Fruit fly (Drosophila melanogaster): ENCODE results near the gene gwl.
A peak's percentile ranks its signal among the peaks of the same experiment; 100 is the strongest.

gwl gene

DNA sequence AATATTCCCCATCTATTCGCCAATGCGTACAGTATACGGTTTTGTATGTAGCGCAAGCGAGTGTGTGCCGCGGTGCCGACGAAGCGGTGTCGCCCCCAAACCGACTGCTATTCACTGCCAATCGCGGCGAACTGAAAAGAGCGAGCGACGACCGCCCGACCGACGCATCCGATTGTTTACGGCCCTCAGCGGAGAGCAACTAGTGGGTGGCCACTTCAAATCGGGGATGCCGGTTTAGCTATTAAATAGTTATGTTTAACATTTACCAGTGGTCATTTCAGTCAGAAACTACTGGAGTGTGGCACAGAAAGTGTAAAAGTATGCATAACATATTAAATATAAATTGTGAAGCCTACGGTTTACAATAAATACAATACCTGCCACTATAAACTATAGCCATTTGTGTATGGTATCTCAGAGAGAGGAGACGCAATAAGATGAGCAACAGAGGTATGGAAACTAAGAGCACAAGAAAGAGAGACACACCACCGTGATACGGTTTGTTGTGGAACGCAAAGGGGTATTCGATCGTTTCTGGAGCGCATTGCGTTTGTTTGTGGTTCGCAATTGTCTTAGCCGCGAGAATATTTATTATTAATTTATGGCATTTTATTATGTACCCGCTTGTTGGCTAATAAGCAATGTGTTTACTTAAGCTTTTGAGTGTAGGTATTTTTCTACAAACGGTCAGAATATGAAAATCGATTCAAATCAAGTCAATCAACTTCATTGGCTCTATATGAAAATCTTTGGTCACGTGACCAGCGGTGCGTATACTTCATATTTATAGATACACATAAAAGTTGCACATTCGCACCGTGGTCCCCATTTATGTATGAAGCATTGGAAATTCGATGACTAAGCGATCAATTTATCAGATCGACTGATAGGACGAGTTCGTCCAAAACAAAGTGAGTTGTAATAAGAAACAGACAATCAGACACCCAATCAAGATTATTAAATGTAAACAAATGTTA is 5.9 kb upstream of the gwl start (continued):
- TF ChIP-seq H2.0 (GFP tag; IDR thresholded peaks at IDR 0.05): 0 out of 2 replicates have a peak, but pooled peaks have one; percentile 6
- TF ChIP-seq Dbx (GFP tag; IDR thresholded peaks at IDR 0.05): peak; percentile 45; the same call in 1 of the 3 replicates
- 0 out of 3 replicates have a peak, but pooled peaks have one; percentile 44 for TF ChIP-seq zfh1 (GFP tag; IDR thresholded peaks at IDR 0.05)
- TF ChIP-seq tin (GFP tag; optimal IDR thresholded peaks at IDR 0.05): no peak
- TF ChIP-seq CG13287 (GFP tag; IDR thresholded peaks at IDR 0.05; ENCODE audit: partially characterized antibody): peak; percentile 49
- peak; percentile 82 for TF ChIP-seq sens (GFP tag)
- TF ChIP-seq Nf-YC (tag; optimal IDR thresholded peaks at IDR 0.05): peak; percentile 67
- peak; percentile 45 for TF ChIP-seq lab (GFP tag; optimal IDR thresholded peaks at IDR 0.05)
- TF ChIP-seq CG7839 (tag; optimal IDR thresholded peaks at IDR 0.05): no peak
- TF ChIP-seq CG5953 (GFP tag; IDR thresholded peaks at IDR 0.05): no peak
- TF ChIP-seq Sry-β (GFP tag; optimal IDR thresholded peaks at IDR 0.05): peak; percentile 98
- TF ChIP-seq CG18599 (GFP tag; optimal IDR thresholded peaks at IDR 0.05): peak; percentile 9
- TF ChIP-seq Rfx (GFP tag; IDR thresholded peaks at IDR 0.05): peak; percentile 44; the same call in 1 of the 2 replicates
- no peak for TF ChIP-seq Tbp (GFP tag; optimal IDR thresholded peaks at IDR 0.05)
- TF ChIP-seq ems (GFP tag; optimal IDR thresholded peaks at IDR 0.05): no peak
- no peak for TF ChIP-seq gt (GFP tag; IDR thresholded peaks at IDR 0.05)
- no peak for TF ChIP-seq sim (GFP tag; IDR thresholded peaks at IDR 0.05)
- no peak for TF ChIP-seq Vsx1 (GFP tag; optimal IDR thresholded peaks at IDR 0.05)
- TF ChIP-seq kah (GFP tag; optimal IDR thresholded peaks at IDR 0.05): peak; percentile 87
- peak; percentile 9 for TF ChIP-seq CG8281 (tag; optimal IDR thresholded peaks at IDR 0.05)
- TF ChIP-seq CG10267 (tag; optimal IDR thresholded peaks at IDR 0.05): no peak
- peak; percentile 33 for TF ChIP-seq CG10147 (GFP tag; optimal IDR thresholded peaks at IDR 0.05)
- TF ChIP-seq Hr51 (GFP tag; optimal IDR thresholded peaks at IDR 0.05): peak in 1 of 2 experiments; percentile 8
- 0 out of 3 replicates have a peak, but pooled peaks have one; percentile 55 for TF ChIP-seq CG34224 (GFP tag; IDR thresholded peaks at IDR 0.05; ENCODE audit: partially characterized antibody)
- TF ChIP-seq CG15514 (GFP tag; optimal IDR thresholded peaks at IDR 0.05): peak; percentile 12
- TF ChIP-seq otp (GFP tag; IDR thresholded peaks at IDR 0.05): peak; percentile 62; the same call in 1 of the 3 replicates
- TF ChIP-seq CG7372 (GFP tag; IDR thresholded peaks at IDR 0.05): peak; percentile 89
- TF ChIP-seq Dek (tag; optimal IDR thresholded peaks at IDR 0.05): no peak
- TF ChIP-seq Spps (tag; optimal IDR thresholded peaks at IDR 0.05): no peak
- no peak for TF ChIP-seq lov (optimal IDR thresholded peaks at IDR 0.05)
- TF ChIP-seq lov (GFP tag; IDR thresholded peaks at IDR 0.05): no peak
- peak; percentile 50 for TF ChIP-seq CG10979 (tag; optimal IDR thresholded peaks at IDR 0.05)
- no peak; the same call in 1 of the 2 replicates for TF ChIP-seq CG14014 (GFP tag; IDR thresholded peaks at IDR 0.05)
- TF ChIP-seq Scr (GFP tag; IDR thresholded peaks at IDR 0.05; ENCODE audit: partially characterized antibody): no peak
- TF ChIP-seq tll (GFP tag; optimal IDR thresholded peaks at IDR 0.05): no peak
- TF ChIP-seq seq (GFP tag; IDR thresholded peaks at IDR 0.05): 0 out of 2 replicates have a peak, but pooled peaks have one; percentile 19
- TF ChIP-seq abd-A (tag; optimal IDR thresholded peaks at IDR 0.05): peak; percentile 88
- TF ChIP-seq CG6272 (GFP tag; IDR thresholded peaks at IDR 0.05): peak; percentile 28; the same call in 1 of the 2 replicates
- TF ChIP-seq ac (GFP tag; optimal IDR thresholded peaks at IDR 0.05): no peak
- no peak for TF ChIP-seq HmgD (GFP tag; optimal IDR thresholded peaks at IDR 0.05)
- TF ChIP-seq CG1603 (tag; optimal IDR thresholded peaks at IDR 0.05): peak; percentile 33
- no peak for TF ChIP-seq Xrp1 (GFP tag; IDR thresholded peaks at IDR 0.05)
- TF ChIP-seq ftz-f1 (GFP tag; optimal IDR thresholded peaks at IDR 0.05): peak; percentile 12
- peak; percentile 53 for TF ChIP-seq sug (tag; optimal IDR thresholded peaks at IDR 0.05)
- peak; percentile 23 for TF ChIP-seq CG9727 (GFP tag; optimal IDR thresholded peaks at IDR 0.05)
- no peak for TF ChIP-seq CG10274 (GFP tag; optimal IDR thresholded peaks at IDR 0.05)
- peak; percentile 25 for TF ChIP-seq Fer1 (GFP tag; optimal IDR thresholded peaks at IDR 0.05)
